Fruit fly (Drosophila melanogaster) Kc167 (cell line): ENCODE data around the gene Gyc76C.

Source experiments
- Myc ChIP-seq: fragments of >200 bp; optimal IDR thresholded peaks from 2 replicates; lab custom pipeline; 2017; ENCODE audit warnings: missing external identifiers
- Sin3A ChIP-seq: fragments of >200 bp; optimal IDR thresholded peaks from 2 replicates; lab custom pipeline; 2018; ENCODE audit warnings: missing external identifiers
- h ChIP-seq: fragments of >200 bp; optimal IDR thresholded peaks from 3 replicates; lab custom pipeline; 2018; ENCODE audit warnings: missing external identifiers
- insv ChIP-seq: fragments of >200 bp; optimal IDR thresholded peaks from 3 replicates; lab custom pipeline; 2018; ENCODE audit warnings: missing external identifiers
- psq ChIP-seq: fragments of >200 bp; optimal IDR thresholded peaks from 2 replicates; lab custom pipeline; 2017; ENCODE audit warnings: missing external identifiers
- ttk ChIP-seq: sonication (Bioruptor generic); optimal IDR thresholded peaks from 2 replicates; lab custom pipeline; 2017; ENCODE audit warnings: missing external identifiers

Gene Gyc76C

dm6 chr3L:19793438-19793998, at the start of gene Gyc76C, which contains the start of the genes CG42637 and SREBP:
TSS of gene Gyc76C (minus strand) at chr3L:19793569.
TSS of gene CG42637 (minus strand) at chr3L:19793569.
TSS of gene SREBP (plus strand) at chr3L:19793935.
- TF ChIP-seq psq (no peak), Sin3A (lab: Kevin White, UChicago) (peak; percentile 43)

dm6 chr3L:19836375-19836937, 43.1 kb upstream of the Gyc76C start, which contains the start of gene kto:
TSS of gene kto (plus strand) at chr3L:19836614.
- TF ChIP-seq ttk (lab: Kevin White, UChicago) (no peak), psq (no peak), insv (lab: Kevin White, UChicago) (no peak), Sin3A (lab: Kevin White, UChicago) (no peak), Myc (lab: Kevin White, UChicago) (no peak), h (lab: Kevin White, UChicago) (no peak)

- TF ChIP-seq h (lab: Kevin White, UChicago) (no peak), ttk (lab: Kevin White, UChicago) (no peak), insv (lab: Kevin White, UChicago) (no peak), Myc (lab: Kevin White, UChicago) (no peak), Sin3A (lab: Kevin White, UChicago) (no peak), psq (no peak)
These were observed 40.9 kb upstream of the Gyc76C start, which contains the start of the genes trc and CG32221 for dm6 chr3L:19834143-19834794. TSS of gene trc (minus strand) at chr3L:19834304. TSS of gene CG32221 (plus strand) at chr3L:19834670.

- no peak for TF ChIP-seq h (lab: Kevin White, UChicago)
- TF ChIP-seq ttk (lab: Kevin White, UChicago) = no peak
- no peak for TF ChIP-seq Myc (lab: Kevin White, UChicago)
- no peak for TF ChIP-seq psq
- TF ChIP-seq Sin3A (lab: Kevin White, UChicago) = no peak
- no peak for TF ChIP-seq insv (lab: Kevin White, UChicago)
These were observed 39.9 kb upstream of the Gyc76C start for dm6 chr3L:19833227-19833626.

- TF ChIP-seq insv (lab: Kevin White, UChicago) (no peak), h (lab: Kevin White, UChicago) (no peak), ttk (lab: Kevin White, UChicago) (no peak), psq (no peak), Sin3A (lab: Kevin White, UChicago) (no peak), Myc (lab: Kevin White, UChicago) (no peak)
These were observed 25.3 kb upstream of the Gyc76C start for dm6 chr3L:19818701-19819100.

- TF ChIP-seq ttk (lab: Kevin White, UChicago) = no peak
- TF ChIP-seq Myc (lab: Kevin White, UChicago) = no peak
- TF ChIP-seq psq = no peak
- no peak for TF ChIP-seq h (lab: Kevin White, UChicago)
- TF ChIP-seq Sin3A (lab: Kevin White, UChicago) = no peak
- no peak for TF ChIP-seq insv (lab: Kevin White, UChicago)
These were observed 24.6 kb upstream of the Gyc76C start, which contains the start of the genes Fibp and Deaf1 for dm6 chr3L:19817807-19818531. TSS of gene Fibp (minus strand) at chr3L:19817967. TSS of gene Deaf1 (plus strand) at chr3L:19818174.

dm6 chr3L:19815472-19816150, 22.2 kb upstream of the Gyc76C start, which contains the start of gene cyc:
TSS of gene cyc (minus strand) at chr3L:19815938.
- TF ChIP-seq h (lab: Kevin White, UChicago) (no peak), Myc (lab: Kevin White, UChicago) (no peak), psq (no peak), Sin3A (lab: Kevin White, UChicago) (no peak), insv (lab: Kevin White, UChicago) (no peak), ttk (lab: Kevin White, UChicago) (no peak)

dm6 chr3L:19813075-19813903, 19.9 kb upstream of the Gyc76C start, which contains the start of gene Cyp305a1:
TSS of gene Cyp305a1 (minus strand) at chr3L:19813339.
- TF ChIP-seq psq (no peak), h (lab: Kevin White, UChicago) (no peak), ttk (lab: Kevin White, UChicago) (no peak), insv (lab: Kevin White, UChicago) (no peak), Sin3A (lab: Kevin White, UChicago) (no peak), Myc (lab: Kevin White, UChicago) (no peak)

dm6 chr3L:19812491-19812890, 19.1 kb upstream of the Gyc76C start:
- TF ChIP-seq ttk (lab: Kevin White, UChicago) (no peak), psq (no peak)

dm6 chr3L:19807521-19807920, 14.2 kb upstream of the Gyc76C start:
- TF ChIP-seq h (lab: Kevin White, UChicago) (no peak), Sin3A (lab: Kevin White, UChicago) (no peak), insv (lab: Kevin White, UChicago) (no peak), Myc (lab: Kevin White, UChicago) (no peak), ttk (lab: Kevin White, UChicago) (no peak), psq (no peak)
